Worm (Caenorhabditis elegans): Measurements from ENCODE around the gene sre-26.

The sre-26 gene

DNA sequence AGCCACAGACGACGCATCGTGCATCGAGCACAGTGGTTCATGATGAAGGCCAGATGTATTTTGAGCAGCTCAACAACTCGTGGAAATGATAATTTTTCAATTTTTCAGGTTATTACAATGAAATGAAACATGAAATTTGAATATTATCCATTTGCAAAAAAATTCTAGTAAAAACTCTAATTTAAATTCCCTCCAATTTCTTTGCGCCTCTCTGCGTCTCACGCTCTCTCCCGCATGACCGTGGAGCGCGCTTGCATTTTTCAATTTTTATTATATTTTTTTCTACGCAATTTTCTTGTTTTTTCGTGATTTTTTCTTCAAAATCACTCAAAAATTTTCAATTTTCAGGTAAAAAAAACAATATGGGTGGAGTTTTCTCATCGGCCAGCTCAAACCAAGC is 39.0 kb upstream of the sre-26 start, which contains the start of gene tag-281:
tag-281 (plus strand) TSS at position 340 of the 400 bp plus-strand sequence.
- TF ChIP-seq sem-2 (GFP tag; optimal IDR thresholded peaks at IDR 0.05) = no peak
- TF ChIP-seq lin-13 (tag; optimal IDR thresholded peaks at IDR 0.05) = peak; percentile 9
- peak; percentile 72 for TF ChIP-seq mep-1 (tag; optimal IDR thresholded peaks at IDR 0.05)
- no peak for TF ChIP-seq cnd-1 (tag; optimal IDR thresholded peaks at IDR 0.05)
- peak; percentile 37 for TF ChIP-seq ceh-39 (tag; optimal IDR thresholded peaks at IDR 0.05)
- TF ChIP-seq ces-1 (GFP tag; optimal IDR thresholded peaks at IDR 0.05) = peak; percentile 70
- no peak for TF ChIP-seq mab-5 (tag; optimal IDR thresholded peaks at IDR 0.05)
- peak; percentile 82 for TF ChIP-seq lsy-2 (tag; optimal IDR thresholded peaks at IDR 0.05)
- no peak for TF ChIP-seq hlh-1 (tag; optimal IDR thresholded peaks at IDR 0.05)
- no peak for TF ChIP-seq ztf-11 (tag; optimal IDR thresholded peaks at IDR 0.05)
- TF ChIP-seq sptf-1 (tag; optimal IDR thresholded peaks at IDR 0.05) = peak; percentile 25
- TF ChIP-seq blmp-1 (tag; optimal IDR thresholded peaks at IDR 0.05) = no peak
- peak; percentile 38 for TF ChIP-seq nhr-2 (tag; optimal IDR thresholded peaks at IDR 0.05)
- TF ChIP-seq lin-32 (GFP tag; optimal IDR thresholded peaks at IDR 0.05) = no peak
- no peak for TF ChIP-seq ceh-83 (GFP tag; optimal IDR thresholded peaks at IDR 0.05)
- TF ChIP-seq elt-3 (tag; optimal IDR thresholded peaks at IDR 0.05) = no peak
- no peak for TF ChIP-seq flh-1 (GFP tag; optimal IDR thresholded peaks at IDR 0.05)
- TF ChIP-seq ceh-43 (GFP tag; optimal IDR thresholded peaks at IDR 0.05) = no peak
- TF ChIP-seq zip-8 (tag; optimal IDR thresholded peaks at IDR 0.05) = no peak
- TF ChIP-seq nhr-237 (tag; optimal IDR thresholded peaks at IDR 0.05) = peak; percentile 54
- no peak for TF ChIP-seq unc-39 (tag; optimal IDR thresholded peaks at IDR 0.05)
- no peak for TF ChIP-seq snpc-4 (tag; optimal IDR thresholded peaks at IDR 0.05)
- TF ChIP-seq unc-62 (GFP tag; optimal IDR thresholded peaks at IDR 0.05) = no peak
- peak; percentile 17 for TF ChIP-seq pha-4 (tag; optimal IDR thresholded peaks at IDR 0.05)
- TF ChIP-seq elt-1 (tag; optimal IDR thresholded peaks at IDR 0.05; ENCODE audit: borderline replicate concordance, insufficient read depth) = no peak

DNA sequence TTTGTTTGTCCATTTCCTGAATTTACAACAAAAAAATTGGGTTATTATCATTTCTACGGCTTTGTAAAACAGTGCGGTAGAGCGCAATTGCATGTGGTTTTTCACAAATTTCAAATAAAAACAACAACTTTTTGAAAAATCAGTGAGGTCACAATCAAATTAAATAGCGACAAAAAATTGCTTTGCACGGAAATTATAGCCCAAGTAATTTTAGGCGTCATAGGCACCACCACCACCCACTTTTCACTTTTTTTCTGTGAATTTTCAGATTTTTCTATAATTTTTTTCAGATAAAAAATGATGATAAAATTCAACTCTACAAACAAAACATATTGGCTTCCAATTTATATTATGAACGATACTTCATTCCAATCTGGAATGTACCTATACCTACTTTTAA is 36.9 kb upstream of the sre-26 start, which contains the start of gene sre-38:
sre-38 (plus strand) TSS at position 301 of the 400 bp plus-strand sequence.
- TF ChIP-seq unc-120 (tag; optimal IDR thresholded peaks at IDR 0.05; ENCODE audit: poor library complexity, severe bottlenecking) = no peak
- no peak for TF ChIP-seq unc-39 (tag; optimal IDR thresholded peaks at IDR 0.05)
- TF ChIP-seq mep-1 (tag; optimal IDR thresholded peaks at IDR 0.05) = no peak
- TF ChIP-seq ceh-83 (GFP tag; optimal IDR thresholded peaks at IDR 0.05) = no peak
- TF ChIP-seq sem-2 (GFP tag; optimal IDR thresholded peaks at IDR 0.05) = no peak
- TF ChIP-seq nhr-76 (tag; optimal IDR thresholded peaks at IDR 0.05) = no peak

DNA sequence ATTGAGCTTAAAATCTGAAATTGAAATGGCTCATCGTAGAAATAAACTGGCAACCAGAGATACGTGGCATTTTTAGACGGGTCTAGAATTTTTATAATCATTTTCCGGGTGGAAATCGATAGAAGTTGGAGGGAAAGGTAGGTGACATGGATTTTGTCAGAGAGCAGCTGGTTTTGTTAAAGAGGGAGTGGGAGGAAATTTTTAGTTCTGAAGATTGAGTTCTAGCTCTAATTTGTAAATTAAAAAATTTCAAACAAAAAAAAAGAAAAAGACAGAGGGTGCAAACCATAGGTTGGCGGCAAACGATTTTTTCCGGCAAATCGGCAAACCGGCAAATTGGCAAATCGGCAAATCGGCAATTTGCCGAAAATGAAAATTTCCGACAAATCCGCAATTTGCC is 36.2 kb upstream of the sre-26 start, which contains the start of gene sre-32:
sre-32 (minus strand) TSS at position 101 of the 400 bp plus-strand sequence.
- TF ChIP-seq blmp-1 (tag; optimal IDR thresholded peaks at IDR 0.05) (no peak), snpc-4 (tag; optimal IDR thresholded peaks at IDR 0.05) (no peak), tbx-8 (GFP tag; optimal IDR thresholded peaks at IDR 0.05) (no peak), drap-1 (GFP tag; optimal IDR thresholded peaks at IDR 0.05) (no peak), mep-1 (tag; optimal IDR thresholded peaks at IDR 0.05) (no peak), ztf-11 (tag; optimal IDR thresholded peaks at IDR 0.05) (no peak), nhr-12 (tag; optimal IDR thresholded peaks at IDR 0.05) (no peak), lin-32 (GFP tag; optimal IDR thresholded peaks at IDR 0.05) (no peak), flh-1 (GFP tag; optimal IDR thresholded peaks at IDR 0.05) (no peak), sem-2 (GFP tag; optimal IDR thresholded peaks at IDR 0.05) (no peak), sptf-1 (tag; optimal IDR thresholded peaks at IDR 0.05) (no peak), ham-2 (GFP tag; optimal IDR thresholded peaks at IDR 0.05) (no peak), ceh-39 (tag; optimal IDR thresholded peaks at IDR 0.05) (no peak), nhr-237 (tag; optimal IDR thresholded peaks at IDR 0.05) (no peak), mab-5 (tag; optimal IDR thresholded peaks at IDR 0.05) (no peak), lin-13 (tag; optimal IDR thresholded peaks at IDR 0.05) (no peak)

DNA sequence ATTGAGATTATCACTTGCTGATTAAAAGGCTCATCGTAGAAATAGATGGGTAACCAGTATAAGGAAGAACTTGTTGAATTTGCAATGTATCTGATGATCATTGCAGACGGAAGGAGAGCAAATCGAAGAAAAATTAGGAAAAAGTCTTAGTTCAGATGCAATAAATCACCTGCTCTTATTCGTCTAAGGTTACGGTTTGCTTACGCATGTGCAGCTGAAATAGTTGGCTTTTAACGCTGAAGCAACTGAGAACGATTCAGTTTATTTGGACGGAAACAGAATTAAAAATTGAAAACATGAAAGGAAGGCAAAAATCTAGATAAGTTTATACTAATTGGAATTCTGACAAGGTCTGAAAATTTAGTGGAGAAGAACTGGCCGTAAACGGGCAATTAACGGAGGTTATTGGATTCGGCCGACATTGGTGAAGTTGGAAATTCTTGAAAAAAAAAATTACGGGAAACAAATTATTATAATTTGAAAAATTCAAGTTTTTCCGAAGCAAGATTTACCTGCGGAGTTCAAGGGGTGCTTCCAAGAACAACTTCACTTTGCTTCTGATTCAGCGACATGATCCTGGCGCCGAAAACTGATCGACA is 32.5 kb upstream of the sre-26 start, which contains the start of the genes sre-35 and sre-33:
sre-35 (minus strand) TSS at position 101 of the 599 bp plus-strand sequence.
sre-33 (plus strand) TSS at position 549 of the 599 bp plus-strand sequence.
- TF ChIP-seq nhr-237 (tag; optimal IDR thresholded peaks at IDR 0.05) (no peak), ztf-11 (tag; optimal IDR thresholded peaks at IDR 0.05) (no peak), zip-8 (tag; optimal IDR thresholded peaks at IDR 0.05) (no peak), nhr-2 (tag; optimal IDR thresholded peaks at IDR 0.05) (no peak), lin-13 (tag; optimal IDR thresholded peaks at IDR 0.05) (no peak), elt-1 (tag; optimal IDR thresholded peaks at IDR 0.05; ENCODE audit: borderline replicate concordance, insufficient read depth) (no peak), nhr-12 (tag; optimal IDR thresholded peaks at IDR 0.05) (no peak), ham-2 (GFP tag; optimal IDR thresholded peaks at IDR 0.05) (no peak), nhr-28 (tag; optimal IDR thresholded peaks at IDR 0.05) (no peak), drap-1 (GFP tag; optimal IDR thresholded peaks at IDR 0.05) (no peak), ces-1 (GFP tag; optimal IDR thresholded peaks at IDR 0.05) (no peak), unc-120 (tag; optimal IDR thresholded peaks at IDR 0.05; ENCODE audit: poor library complexity, severe bottlenecking) (no peak), ceh-43 (GFP tag; optimal IDR thresholded peaks at IDR 0.05) (no peak), cnd-1 (tag; optimal IDR thresholded peaks at IDR 0.05) (no peak)
